Fruit fly (Drosophila melanogaster) whole organism, prepupa: Measurements from ENCODE around the gene CG43163.

Experiments
- CG15336 ChIP-seq: fragments of 200-800 bp; sonication (Bioruptor generic); IDR thresholded peaks from 2 replicates; pipeline ENCODE4 v1.3.6; 2022; ENCODE audit warnings: missing biosample characterization, missing genetic modification characterization
- CG6276 ChIP-seq: fragments of 200-800 bp; sonication (Bioruptor generic); optimal IDR thresholded peaks from 2 replicates; lab custom pipeline; 2017; ENCODE audit warnings: missing biosample characterization, mild to moderate bottlenecking, missing genetic modification characterization
- Eip78C ChIP-seq: fragments of 200-800 bp; sonication (Bioruptor generic); peaks from one replicate; lab custom pipeline; 2016; ENCODE audit warnings: missing biosample characterization, missing genetic modification characterization
- Hr4 ChIP-seq: fragments of 200-800 bp; sonication (Bioruptor generic); optimal IDR thresholded peaks from 3 replicates; lab custom pipeline; 2016; ENCODE audit warnings: missing biosample characterization, missing genetic modification characterization
- Sox14 ChIP-seq: fragments of 200-800 bp; sonication (Bioruptor generic); optimal IDR thresholded peaks from 3 replicates; lab custom pipeline; 2016; ENCODE audit warnings: missing biosample characterization, missing genetic modification characterization
- dac ChIP-seq: fragments of 200-800 bp; sonication (Bioruptor generic); optimal IDR thresholded peaks from 2 replicates; lab custom pipeline; 2017; ENCODE audit warnings: missing biosample characterization, mild to moderate bottlenecking, missing genetic modification characterization
- dsx ChIP-seq: fragments of 200-800 bp; optimal IDR thresholded peaks from 3 replicates; lab custom pipeline; 2019; ENCODE audit warnings: missing biosample characterization, mild to moderate bottlenecking, missing genetic modification characterization, moderate library complexity; ENCODE audit not compliant: poor library complexity, severe bottlenecking
- pdm3 ChIP-seq: fragments of 200-800 bp; sonication (Bioruptor generic); optimal IDR thresholded peaks from 3 replicates; lab custom pipeline; 2016; ENCODE audit warnings: missing biosample characterization, missing genetic modification characterization
- topi ChIP-seq: fragments of 200-800 bp; sonication (Bioruptor generic); optimal IDR thresholded peaks from 3 replicates; lab custom pipeline; 2016; ENCODE audit warnings: missing biosample characterization, missing genetic modification characterization

DNA sequence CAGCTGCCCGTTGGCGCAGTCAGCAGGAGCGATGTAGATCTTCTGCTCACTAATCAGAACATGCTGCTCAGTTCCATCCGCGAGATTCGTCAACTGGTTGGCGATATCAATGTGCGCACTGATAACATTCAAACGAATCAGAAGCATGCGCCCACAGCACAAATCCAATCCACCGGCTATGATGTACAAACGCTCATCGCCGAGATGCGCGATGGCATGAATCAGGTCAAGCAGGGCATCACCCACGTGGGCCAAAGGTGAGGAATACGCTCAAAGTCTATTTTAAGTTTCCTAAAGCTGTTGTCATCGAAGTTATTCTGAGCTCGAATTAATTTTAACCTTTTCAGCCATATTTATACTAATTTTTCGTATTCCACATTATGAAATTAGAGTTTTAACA, 29.4 kb upstream of the CG43163 start:
- no peak for TF ChIP-seq dac (GFP tag; lab: Kevin White, UChicago)
- TF ChIP-seq Eip78C = no peak
- TF ChIP-seq topi = no peak
- no peak for TF ChIP-seq dsx
- no peak for TF ChIP-seq CG6276 (GFP tag; lab: Kevin White, UChicago)
- no peak for TF ChIP-seq Hr4 (GFP tag; lab: Kevin White, UChicago)
- TF ChIP-seq CG15336 = no peak
- no peak for TF ChIP-seq Sox14 (GFP tag; lab: Kevin White, UChicago)
- no peak for TF ChIP-seq pdm3
